Worm (Caenorhabditis elegans): ENCODE measurements around the gene pals-19.
A peak's percentile ranks its signal among the peaks of the same experiment; 100 is the strongest.

Gene pals-19

DNA sequence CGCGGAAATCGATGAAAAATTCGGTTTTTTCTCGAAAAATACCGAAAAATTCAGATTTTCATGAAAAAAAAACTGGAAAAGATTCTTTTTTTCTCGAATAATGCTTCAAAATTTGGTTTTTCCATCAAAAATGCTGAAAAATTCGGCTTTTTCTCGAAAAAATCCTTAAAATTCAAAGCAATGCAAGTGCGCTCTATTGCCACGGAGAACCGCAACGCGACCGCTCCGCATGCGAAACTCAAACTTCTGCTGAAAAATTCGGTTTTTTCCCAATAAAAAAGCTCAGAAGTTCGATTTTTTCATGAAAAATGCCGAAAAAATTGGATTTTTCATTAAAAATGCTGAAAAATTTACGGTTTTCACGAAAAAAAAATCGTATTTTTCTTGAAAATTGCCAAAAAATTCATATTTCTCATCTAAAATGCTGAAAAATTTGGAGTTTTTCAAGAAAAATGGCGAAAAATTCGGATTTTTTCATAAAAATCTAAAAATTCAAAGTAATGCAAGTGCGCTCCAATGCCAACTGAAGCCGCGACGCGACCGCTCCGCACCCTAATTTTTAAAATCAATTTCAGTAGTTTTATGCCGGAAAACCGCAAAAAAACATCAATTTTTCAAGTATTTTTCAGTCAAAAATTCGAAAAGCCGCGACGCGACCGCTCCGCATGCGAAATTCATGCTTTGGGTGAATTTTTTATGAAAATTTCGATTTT is 11.5 kb downstream of the pals-19 start:
- TF ChIP-seq cnd-1 (tag; optimal IDR thresholded peaks at IDR 0.05) (no peak), nhr-2 (tag; optimal IDR thresholded peaks at IDR 0.05) (no peak), nhr-28 (tag; optimal IDR thresholded peaks at IDR 0.05) (no peak), lin-32 (GFP tag; optimal IDR thresholded peaks at IDR 0.05) (no peak), M03D4.4 (tag; optimal IDR thresholded peaks at IDR 0.05) (no peak), ztf-11 (tag; optimal IDR thresholded peaks at IDR 0.05) (no peak), unc-39 (tag; optimal IDR thresholded peaks at IDR 0.05) (no peak), nhr-12 (tag; optimal IDR thresholded peaks at IDR 0.05) (no peak), unc-62 (GFP tag; optimal IDR thresholded peaks at IDR 0.05) (no peak), snpc-4 (tag; optimal IDR thresholded peaks at IDR 0.05) (no peak), lsy-2 (tag; optimal IDR thresholded peaks at IDR 0.05) (no peak), bed-3 (GFP tag; optimal IDR thresholded peaks at IDR 0.05) (no peak), sptf-1 (tag; optimal IDR thresholded peaks at IDR 0.05) (no peak), ceh-83 (GFP tag; optimal IDR thresholded peaks at IDR 0.05) (no peak), drap-1 (GFP tag; optimal IDR thresholded peaks at IDR 0.05) (no peak)

DNA sequence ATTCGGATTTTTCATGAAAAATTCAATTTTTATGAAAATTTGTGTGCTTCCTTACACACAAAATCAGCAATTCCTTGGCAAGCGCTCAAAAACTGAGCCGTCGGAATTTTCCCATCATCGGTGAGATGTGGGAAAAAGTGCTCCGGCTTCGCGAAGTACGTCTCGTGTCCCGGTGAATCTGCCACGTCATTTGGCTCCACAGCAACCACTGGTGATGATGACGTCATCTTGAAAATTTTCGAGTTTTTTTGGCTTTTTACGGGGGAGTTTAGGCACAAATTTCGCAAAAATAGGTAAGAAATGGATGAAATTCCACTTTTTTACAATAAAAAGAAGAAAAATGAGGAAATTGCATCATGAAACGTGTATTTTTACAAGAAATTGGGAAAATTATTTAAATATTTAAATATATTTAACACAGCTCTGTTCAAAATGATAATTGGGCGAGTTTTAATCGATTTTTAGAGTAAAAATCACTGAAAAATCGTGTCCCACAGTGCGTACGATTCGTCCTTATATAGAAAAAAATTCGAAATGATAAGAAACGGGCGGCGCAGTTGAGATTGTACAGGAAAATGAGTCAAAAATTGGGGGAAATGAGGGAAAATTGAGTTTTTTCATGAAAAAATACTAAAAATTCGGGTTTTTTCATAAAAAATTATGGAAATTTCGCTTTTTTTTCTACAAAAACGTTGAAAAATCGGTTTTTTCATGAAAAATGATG is 12.3 kb downstream of the pals-19 start, which contains the start of gene Y82E9BR.14:
Gene Y82E9BR.14 (minus strand): TSS at position 227 of the 724 bp plus-strand sequence.
- TF ChIP-seq zip-8 (tag; optimal IDR thresholded peaks at IDR 0.05) (peak; percentile 74), snpc-4 (tag; optimal IDR thresholded peaks at IDR 0.05) (no peak)

- TF ChIP-seq lin-32 (GFP tag; optimal IDR thresholded peaks at IDR 0.05) (no peak), blmp-1 (tag; optimal IDR thresholded peaks at IDR 0.05) (no peak), cnd-1 (tag; optimal IDR thresholded peaks at IDR 0.05) (no peak), snpc-4 (tag; optimal IDR thresholded peaks at IDR 0.05) (no peak)
Measured at ce11 chrIII:1416571-1416970, 14.8 kb downstream of the pals-19 start.

- TF ChIP-seq ceh-83 (GFP tag; optimal IDR thresholded peaks at IDR 0.05), result no peak
- TF ChIP-seq unc-120 (tag; optimal IDR thresholded peaks at IDR 0.05; ENCODE audit: poor library complexity, severe bottlenecking), result no peak
- no peak for TF ChIP-seq ham-2 (GFP tag; optimal IDR thresholded peaks at IDR 0.05)
- TF ChIP-seq snpc-4 (tag; optimal IDR thresholded peaks at IDR 0.05), result no peak
- no peak for TF ChIP-seq hlh-1 (tag; optimal IDR thresholded peaks at IDR 0.05)
- no peak for TF ChIP-seq ceh-43 (GFP tag; optimal IDR thresholded peaks at IDR 0.05)
- TF ChIP-seq nhr-28 (tag; optimal IDR thresholded peaks at IDR 0.05), result no peak
- no peak for TF ChIP-seq ztf-11 (tag; optimal IDR thresholded peaks at IDR 0.05)
- TF ChIP-seq lsy-2 (tag; optimal IDR thresholded peaks at IDR 0.05), result no peak
- TF ChIP-seq mep-1 (tag; optimal IDR thresholded peaks at IDR 0.05), result no peak
- no peak for TF ChIP-seq ceh-39 (tag; optimal IDR thresholded peaks at IDR 0.05)
- no peak for TF ChIP-seq nhr-237 (tag; optimal IDR thresholded peaks at IDR 0.05)
- no peak for TF ChIP-seq M03D4.4 (tag; optimal IDR thresholded peaks at IDR 0.05)
- TF ChIP-seq blmp-1 (tag; optimal IDR thresholded peaks at IDR 0.05), result no peak
- no peak for TF ChIP-seq sptf-1 (tag; optimal IDR thresholded peaks at IDR 0.05)
- no peak for TF ChIP-seq bed-3 (GFP tag; optimal IDR thresholded peaks at IDR 0.05)
- TF ChIP-seq elt-3 (tag; optimal IDR thresholded peaks at IDR 0.05), result no peak
- no peak for TF ChIP-seq nhr-76 (tag; optimal IDR thresholded peaks at IDR 0.05)
- TF ChIP-seq lin-13 (tag; optimal IDR thresholded peaks at IDR 0.05), result no peak
Measured at ce11 chrIII:1417090-1417489, 15.3 kb downstream of the pals-19 start, which contains the start of gene elc-1. elc-1 (minus strand) TSS chrIII:1417190.

DNA sequence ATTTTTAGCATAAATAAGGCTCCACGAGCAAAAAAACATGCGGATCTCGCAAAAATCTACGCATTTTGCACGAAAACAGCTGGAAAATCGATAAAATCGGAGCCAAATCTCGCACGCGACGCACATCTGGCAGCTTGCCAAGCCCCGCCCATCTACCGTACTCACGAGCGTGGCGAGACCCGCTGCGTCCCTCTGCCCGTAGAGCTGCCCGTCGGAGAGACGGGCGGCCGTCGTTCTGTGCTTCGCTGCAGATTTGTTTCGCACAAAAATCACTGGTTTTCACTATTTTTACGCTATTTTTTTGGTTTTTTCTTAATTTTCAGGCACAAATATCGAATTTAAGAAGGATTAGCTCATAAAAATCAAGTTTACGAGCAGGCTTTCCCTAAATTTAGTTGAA is 17.0 kb downstream of the pals-19 start:
- TF ChIP-seq drap-1 (GFP tag; optimal IDR thresholded peaks at IDR 0.05) (no peak), ceh-43 (GFP tag; optimal IDR thresholded peaks at IDR 0.05) (no peak), nhr-237 (tag; optimal IDR thresholded peaks at IDR 0.05) (peak; percentile 86), sptf-1 (tag; optimal IDR thresholded peaks at IDR 0.05) (peak; percentile 65), cnd-1 (tag; optimal IDR thresholded peaks at IDR 0.05) (peak; percentile 44), mab-5 (tag; optimal IDR thresholded peaks at IDR 0.05) (no peak), mls-2 (tag; optimal IDR thresholded peaks at IDR 0.05) (peak; percentile 47), mep-1 (tag; optimal IDR thresholded peaks at IDR 0.05) (peak; percentile 77), hlh-1 (tag; optimal IDR thresholded peaks at IDR 0.05) (peak; percentile 46), elt-3 (tag; optimal IDR thresholded peaks at IDR 0.05) (no peak), lin-13 (tag; optimal IDR thresholded peaks at IDR 0.05) (peak; percentile 93), unc-62 (GFP tag; optimal IDR thresholded peaks at IDR 0.05) (peak; percentile 22), lin-32 (GFP tag; optimal IDR thresholded peaks at IDR 0.05) (no peak), nhr-76 (tag; optimal IDR thresholded peaks at IDR 0.05) (no peak), ceh-39 (tag; optimal IDR thresholded peaks at IDR 0.05) (peak; percentile 56), ceh-83 (GFP tag; optimal IDR thresholded peaks at IDR 0.05) (no peak), tbx-8 (GFP tag; optimal IDR thresholded peaks at IDR 0.05) (no peak), unc-39 (tag; optimal IDR thresholded peaks at IDR 0.05) (no peak), M03D4.4 (tag; optimal IDR thresholded peaks at IDR 0.05) (peak; percentile 26), nhr-2 (tag; optimal IDR thresholded peaks at IDR 0.05) (no peak), elt-1 (tag; optimal IDR thresholded peaks at IDR 0.05; ENCODE audit: borderline replicate concordance, insufficient read depth) (no peak), unc-120 (tag; optimal IDR thresholded peaks at IDR 0.05; ENCODE audit: poor library complexity, severe bottlenecking) (no peak), lsy-2 (tag; optimal IDR thresholded peaks at IDR 0.05) (peak; percentile 97), sem-2 (GFP tag; optimal IDR thresholded peaks at IDR 0.05) (no peak), ces-1 (GFP tag; optimal IDR thresholded peaks at IDR 0.05) (no peak), ham-2 (GFP tag; optimal IDR thresholded peaks at IDR 0.05) (peak; percentile 33), nhr-28 (tag; optimal IDR thresholded peaks at IDR 0.05) (no peak), pha-4 (tag; optimal IDR thresholded peaks at IDR 0.05) (peak; percentile 95)
